Fruit fly (Drosophila melanogaster) whole organism, embryonic: ENCODE measurements around the gene CG6785.
A peak's percentile ranks its signal among the peaks of the same experiment; 100 is the strongest.

Experiments used
- Aef1 ChIP-seq: fragments of 200-800 bp; sonication (Bioruptor generic); IDR thresholded peaks from 3 replicates; pipeline ENCODE4 v1.3.6; 2022; ENCODE audit warnings: missing biosample characterization, missing genetic modification characterization
- BtbVII ChIP-seq: fragments of 200-800 bp; sonication (Bioruptor generic); optimal IDR thresholded peaks from 3 replicates; lab custom pipeline; 2017; ENCODE audit warnings: missing biosample characterization, mild to moderate bottlenecking, missing genetic modification characterization
- C15 ChIP-seq: fragments of 200-800 bp; sonication (Bioruptor generic); IDR thresholded peaks from 3 replicates; pipeline ENCODE4 v1.3.6; 2022; ENCODE audit warnings: missing biosample characterization, missing genetic modification characterization
- CG11247 ChIP-seq: fragments of 200-800 bp; sonication (Bioruptor generic); IDR thresholded peaks from 2 replicates; pipeline ENCODE4 v1.3.6; 2022; ENCODE audit warnings: missing biosample characterization, missing genetic modification characterization
- CG15601 ChIP-seq: fragments of 200-800 bp; sonication (Bioruptor generic); optimal IDR thresholded peaks from 3 replicates; lab custom pipeline; 2019; ENCODE audit warnings: missing biosample characterization, mild to moderate bottlenecking, missing genetic modification characterization, moderate library complexity
- CG1603 ChIP-seq: fragments of 200-800 bp; sonication (Bioruptor generic); optimal IDR thresholded peaks from 2 replicates; lab custom pipeline; 2019; ENCODE audit warnings: missing biosample characterization, mild to moderate bottlenecking, missing genetic modification characterization, moderate library complexity
- CG16863 ChIP-seq: fragments of 200-800 bp; sonication (Bioruptor generic); optimal IDR thresholded peaks from 3 replicates; lab custom pipeline; 2016; ENCODE audit warnings: missing biosample characterization, missing genetic modification characterization
- CG1792 ChIP-seq: fragments of 200-800 bp; sonication (Bioruptor generic); optimal IDR thresholded peaks from 2 replicates; lab custom pipeline; 2016; ENCODE audit warnings: missing biosample characterization, missing genetic modification characterization
- CG1832 ChIP-seq: fragments of 200-800 bp; sonication (Bioruptor generic); optimal IDR thresholded peaks from 2 replicates; lab custom pipeline; 2017; ENCODE audit warnings: missing biosample characterization, mild to moderate bottlenecking, missing genetic modification characterization, inconsistent platforms
- CG18764 ChIP-seq: fragments of 200-800 bp; sonication (Bioruptor generic); optimal IDR thresholded peaks from 3 replicates; lab custom pipeline; 2016; ENCODE audit warnings: missing biosample characterization, missing genetic modification characterization
- CG30431 ChIP-seq: fragments of 200-800 bp; sonication (Bioruptor generic); optimal IDR thresholded peaks from 2 replicates; lab custom pipeline; 2017; ENCODE audit warnings: missing biosample characterization, missing genetic modification characterization
- CG42726 ChIP-seq: fragments of 200-800 bp; sonication (Bioruptor generic); IDR thresholded peaks from 2 replicates; pipeline ENCODE4 v1.3.6; 2022; ENCODE audit warnings: missing biosample characterization, missing genetic modification characterization; ENCODE audit not compliant: partially characterized antibody
- CG4617 ChIP-seq: fragments of 200-800 bp; sonication (Bioruptor generic); optimal IDR thresholded peaks from 3 replicates; lab custom pipeline; 2016; ENCODE audit warnings: missing biosample characterization, missing genetic modification characterization, borderline replicate concordance
- CG4730 ChIP-seq: fragments of 200-800 bp; sonication (Bioruptor generic); IDR thresholded peaks from 2 replicates; pipeline ENCODE4 v1.3.6; 2022; ENCODE audit warnings: missing biosample characterization, missing genetic modification characterization
- CG4820 ChIP-seq: fragments of 200-800 bp; sonication (Bioruptor generic); optimal IDR thresholded peaks from 3 replicates; lab custom pipeline; 2016; ENCODE audit warnings: missing biosample characterization, missing genetic modification characterization
- CG6813 ChIP-seq: fragments of 200-800 bp; sonication (Bioruptor generic); optimal IDR thresholded peaks from 2 replicates; lab custom pipeline; 2017; ENCODE audit warnings: missing biosample characterization, missing genetic modification characterization, mild to moderate bottlenecking, moderate library complexity, missing genetic modification reagents
- CG7556 ChIP-seq: fragments of 200-800 bp; sonication (Bioruptor generic); optimal IDR thresholded peaks from 2 replicates; lab custom pipeline; 2017; ENCODE audit warnings: missing biosample characterization, mild to moderate bottlenecking, missing genetic modification characterization
- CG8290 ChIP-seq, 3 experiments: fragments of 200-800 bp; sonication (Bioruptor generic); optimal IDR thresholded peaks; 2 replicates each; lab custom pipeline; 2016 to 2019; ENCODE audit warnings: missing biosample characterization in 3 of 3, missing genetic modification characterization in 3 of 3, mild to moderate bottlenecking in 2 of 3, moderate library complexity in 1 of 3
- CoRest ChIP-seq: fragments of 200-800 bp; sonication (Bioruptor generic); optimal IDR thresholded peaks from 3 replicates; lab custom pipeline; 2018; ENCODE audit warnings: missing biosample characterization, mild to moderate bottlenecking, missing genetic modification characterization, moderate library complexity
- Dp ChIP-seq: fragments of 200-800 bp; sonication (Bioruptor generic); optimal IDR thresholded peaks from 2 replicates; lab custom pipeline; 2018; ENCODE audit warnings: missing biosample characterization, mild to moderate bottlenecking, missing genetic modification characterization, moderate library complexity
- Ets97D ChIP-seq: fragments of 200-800 bp; sonication (Bioruptor generic); optimal IDR thresholded peaks from 3 replicates; lab custom pipeline; 2016; ENCODE audit warnings: missing biosample characterization, missing genetic modification characterization
- HLH54F ChIP-seq: fragments of 200-800 bp; sonication (Bioruptor generic); optimal IDR thresholded peaks from 3 replicates; lab custom pipeline; 2016; ENCODE audit warnings: missing biosample characterization, missing genetic modification characterization
- HmgZ ChIP-seq: fragments of 200-800 bp; sonication (Bioruptor generic); optimal IDR thresholded peaks from 2 replicates; lab custom pipeline; 2018; ENCODE audit warnings: missing biosample characterization, mild to moderate bottlenecking, missing genetic modification characterization
- MBD-R2 ChIP-seq: fragments of 200-800 bp; sonication (Bioruptor generic); IDR thresholded peaks from 2 replicates; pipeline ENCODE4 v1.3.6; 2022; ENCODE audit warnings: missing biosample characterization, missing genetic modification characterization
- NC2β ChIP-seq: fragments of 200-800 bp; sonication (Bioruptor generic); optimal IDR thresholded peaks from 2 replicates; lab custom pipeline; 2016; ENCODE audit warnings: missing biosample characterization, missing genetic modification characterization
- Ravus ChIP-seq: fragments of 200-800 bp; sonication (Bioruptor generic); IDR thresholded peaks from 2 replicates; pipeline ENCODE4 v1.3.6; 2022; ENCODE audit warnings: missing biosample characterization, missing genetic modification characterization
- Sin3A ChIP-seq: fragments of >200 bp; optimal IDR thresholded peaks from 2 replicates; lab custom pipeline; 2018
- Six4 ChIP-seq: fragments of 200-800 bp; sonication (Bioruptor generic); optimal IDR thresholded peaks from 2 replicates; lab custom pipeline; 2016; ENCODE audit warnings: missing biosample characterization, missing genetic modification characterization
- ato ChIP-seq: fragments of 200-800 bp; sonication (Bioruptor generic); IDR thresholded peaks from 2 replicates; pipeline ENCODE4 v1.3.6; 2022; ENCODE audit warnings: missing biosample characterization, missing genetic modification characterization; ENCODE audit not compliant: partially characterized antibody
- bcd ChIP-seq: fragments of 200-800 bp; sonication (Bioruptor generic); optimal IDR thresholded peaks from 2 replicates; lab custom pipeline; 2017; ENCODE audit warnings: missing biosample characterization, mild to moderate bottlenecking, missing genetic modification characterization
- cg ChIP-seq: fragments of 200-800 bp; sonication (Bioruptor generic); optimal IDR thresholded peaks from 3 replicates; lab custom pipeline; 2019; ENCODE audit warnings: missing biosample characterization, mild to moderate bottlenecking, missing genetic modification characterization, moderate library complexity
- chn ChIP-seq: fragments of 200-800 bp; sonication (Bioruptor generic); optimal IDR thresholded peaks from 2 replicates; lab custom pipeline; 2016; ENCODE audit warnings: missing biosample characterization, missing genetic modification characterization
- dan ChIP-seq: fragments of 200-800 bp; sonication (Bioruptor generic); IDR thresholded peaks from 2 replicates; pipeline ENCODE4 v1.3.6; 2022; ENCODE audit warnings: missing biosample characterization, missing genetic modification characterization
- dati ChIP-seq: fragments of 200-800 bp; sonication (Bioruptor generic); IDR thresholded peaks from 2 replicates; pipeline ENCODE4 v1.3.6; 2022; ENCODE audit warnings: missing biosample characterization, missing genetic modification characterization
- disco-r ChIP-seq: fragments of 200-800 bp; sonication (Bioruptor generic); optimal IDR thresholded peaks from 2 replicates; lab custom pipeline; 2016; ENCODE audit warnings: missing biosample characterization, missing genetic modification characterization
- dm ChIP-seq: fragments of 200-800 bp; sonication (Bioruptor generic); optimal IDR thresholded peaks from 3 replicates; lab custom pipeline; 2016; ENCODE audit warnings: missing biosample characterization, missing genetic modification characterization
- fd3F ChIP-seq: fragments of 200-800 bp; sonication (Bioruptor generic); optimal IDR thresholded peaks from 2 replicates; lab custom pipeline; 2018; ENCODE audit warnings: missing biosample characterization, mild to moderate bottlenecking, missing genetic modification characterization, moderate library complexity
- hkb ChIP-seq, 2 experiments: fragments of 200-800 bp in 1 of 2; fragments of >200 bp in 1 of 2; sonication (Bioruptor generic) in 1 of 2; IDR thresholded peaks in 1 of 2; optimal IDR thresholded peaks in 1 of 2; 2 replicates each; pipeline versions ENCODE4 v1.3.6 to Lab custom; 2017 to 2022; ENCODE audit warnings: missing biosample characterization in 1 of 2, missing genetic modification characterization in 1 of 2
- inv ChIP-seq: fragments of 200-800 bp; sonication (Bioruptor generic); IDR thresholded peaks from 2 replicates; pipeline ENCODE4 v1.3.6; 2022; ENCODE audit warnings: missing biosample characterization, missing genetic modification characterization; ENCODE audit not compliant: partially characterized antibody
- jumu ChIP-seq: fragments of 200-800 bp; sonication (Bioruptor generic); optimal IDR thresholded peaks from 3 replicates; lab custom pipeline; 2016; ENCODE audit warnings: missing biosample characterization, missing genetic modification characterization
- lov ChIP-seq, 2 experiments: fragments of 200-800 bp in 1 of 2; fragments of >200 bp in 1 of 2; sonication (Bioruptor generic) in 1 of 2; IDR thresholded peaks in 1 of 2; optimal IDR thresholded peaks in 1 of 2; 2 replicates in 1 of 2; 3 replicates in 1 of 2; pipeline versions ENCODE4 v1.3.6 to Lab custom; 2017 to 2022; ENCODE audit warnings: missing biosample characterization in 1 of 2, missing genetic modification characterization in 1 of 2
- nerfin-2 ChIP-seq: fragments of 200-800 bp; sonication (Bioruptor generic); IDR thresholded peaks from 2 replicates; pipeline ENCODE4 v1.3.6; 2022; ENCODE audit warnings: missing biosample characterization, missing genetic modification characterization; ENCODE audit not compliant: partially characterized antibody
- onecut ChIP-seq: fragments of 200-800 bp; sonication (Bioruptor generic); IDR thresholded peaks from 2 replicates; pipeline ENCODE4 v1.3.6; 2022; ENCODE audit warnings: missing biosample characterization, missing genetic modification characterization
- pho ChIP-seq: fragments of 200-800 bp; sonication (Bioruptor generic); optimal IDR thresholded peaks from 2 replicates; lab custom pipeline; 2016; ENCODE audit warnings: missing biosample characterization, missing genetic modification characterization
- sens ChIP-seq: fragments of 200-800 bp; sonication (Bioruptor generic); peaks from one replicate; lab custom pipeline; 2016; ENCODE audit warnings: missing biosample characterization, missing genetic modification characterization
- sens-2 ChIP-seq: fragments of 200-800 bp; sonication (Bioruptor generic); IDR thresholded peaks from 2 replicates; pipeline ENCODE4 v1.3.6; 2022; ENCODE audit warnings: missing biosample characterization, missing genetic modification characterization
- seq ChIP-seq: fragments of 200-800 bp; sonication (Bioruptor generic); IDR thresholded peaks from 2 replicates; pipeline ENCODE4 v1.3.6; 2022; ENCODE audit warnings: missing biosample characterization, missing genetic modification characterization
- trem ChIP-seq: fragments of 200-800 bp; optimal IDR thresholded peaks from 3 replicates; lab custom pipeline; 2019; ENCODE audit warnings: missing biosample characterization, mild to moderate bottlenecking, missing genetic modification characterization, moderate library complexity
- wek ChIP-seq: fragments of 200-800 bp; sonication (Bioruptor generic); optimal IDR thresholded peaks from 3 replicates; lab custom pipeline; 2018; ENCODE audit warnings: missing biosample characterization, mild to moderate bottlenecking, missing genetic modification characterization, moderate library complexity
- zen ChIP-seq: fragments of 200-800 bp; sonication (Bioruptor generic); optimal IDR thresholded peaks from 3 replicates; lab custom pipeline; 2018; ENCODE audit warnings: missing biosample characterization, mild to moderate bottlenecking, missing genetic modification characterization, moderate library complexity

Gene CG6785

DNA sequence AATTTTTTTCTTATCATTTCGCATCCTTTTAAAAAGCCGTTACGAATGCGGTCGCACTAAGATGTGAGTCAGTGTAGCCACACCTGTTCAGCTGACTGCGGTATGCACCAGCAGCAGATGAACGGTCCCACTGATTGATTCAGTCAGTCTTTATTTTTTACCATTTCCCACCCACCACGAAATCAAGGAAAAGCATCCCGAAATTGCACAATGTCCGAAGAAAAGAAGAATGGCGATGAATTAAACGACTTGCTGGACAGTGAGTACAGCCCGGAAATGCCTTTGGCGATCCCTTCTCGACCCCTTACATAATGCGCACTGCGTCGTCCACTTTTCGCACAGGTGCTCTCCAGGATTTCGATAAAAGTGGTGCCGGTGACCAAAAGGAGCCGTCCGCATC, 48.7 kb upstream of the CG6785 start (continued):
- TF ChIP-seq MBD-R2 (peak; percentile 60), onecut (GFP tag; lab: Robert Waterston, UW) (no peak), CG4617 (GFP tag; lab: Kevin White, UChicago) (peak; percentile 87), NC2β (GFP tag; lab: Kevin White, UChicago) (no peak), zen (tag; lab: Kevin White, UChicago) (peak; percentile 7), CoRest (tag; lab: Kevin White, UChicago) (peak; percentile 56), HmgZ (peak; percentile 69), Ets97D (GFP tag; lab: Kevin White, UChicago) (peak; percentile 84), CG15601 (tag; lab: Kevin White, UChicago) (no peak), CG8290 (GFP tag; optimal IDR thresholded peaks at IDR 0.05; lab: Kevin White, UChicago) (no peak), CG8290 (tag; optimal IDR thresholded peaks at IDR 0.05; lab: Kevin White, UChicago) (no peak), CG1603 (tag; lab: Kevin White, UChicago) (peak; percentile 74), Dp (GFP tag; lab: Kevin White, UChicago) (peak; percentile 75), nerfin-2 (no peak), CG6813 (GFP tag; lab: Kevin White, UChicago) (no peak), HLH54F (GFP tag; lab: Kevin White, UChicago) (no peak), hkb (optimal IDR thresholded peaks at IDR 0.05; lab: Kevin White, UChicago) (no peak), hkb (GFP tag; IDR thresholded peaks at IDR 0.05; lab: Robert Waterston, UW) (0 out of 2 replicates have a peak, but pooled peaks have one; percentile 9), bcd (GFP tag; lab: Kevin White, UChicago) (no peak), CG4730 (GFP tag; lab: Robert Waterston, UW) (no peak), BtbVII (GFP tag; lab: Kevin White, UChicago) (no peak), sens-2 (GFP tag; lab: Robert Waterston, UW) (no peak), jumu (GFP tag; lab: Kevin White, UChicago) (no peak), chn (peak; percentile 44), dati (no peak), CG7556 (GFP tag; lab: Kevin White, UChicago) (no peak), dm (GFP tag; lab: Kevin White, UChicago) (no peak), CG18764 (GFP tag; lab: Kevin White, UChicago) (no peak), CG16863 (no peak), disco-r (no peak), Sin3A (lab: Kevin White, UChicago) (peak; percentile 24), dan (GFP tag; lab: Robert Waterston, UW) (no peak), C15 (GFP tag; lab: Robert Waterston, UW) (no peak), trem (tag; lab: Kevin White, UChicago) (peak; percentile 53), fd3F (GFP tag; lab: Kevin White, UChicago) (no peak), lov (optimal IDR thresholded peaks at IDR 0.05; lab: Kevin White, UChicago) (no peak), lov (GFP tag; IDR thresholded peaks at IDR 0.05; lab: Robert Waterston, UW) (no peak), pho (peak; percentile 1), CG42726 (GFP tag; lab: Robert Waterston, UW) (peak; percentile 8; the same call in 1 of the 2 replicates), Aef1 (GFP tag; lab: Robert Waterston, UW) (no peak), CG1792 (GFP tag; lab: Kevin White, UChicago) (no peak), cg (no peak), seq (GFP tag; lab: Robert Waterston, UW) (no peak), sens (no peak), CG4820 (GFP tag; lab: Kevin White, UChicago) (no peak), wek (no peak), Six4 (GFP tag; lab: Kevin White, UChicago) (no peak), CG11247 (GFP tag; lab: Robert Waterston, UW) (no peak), CG30431 (GFP tag; lab: Kevin White, UChicago) (no peak), inv (GFP tag; lab: Robert Waterston, UW) (no peak), ato (GFP tag; lab: Robert Waterston, UW) (no peak), Ravus (no peak), CG1832 (no peak)
